Worm (Caenorhabditis elegans) whole organism, young adult: ENCODE measurements around the gene H01G02.3.

Experiments used
- C06A6.2 ChIP-seq: fragments of 200-800 bp; sonication (Bioruptor generic); conservative IDR thresholded peaks from 2 replicates; pipeline ENCODE4 v1.3.6; 2022; ENCODE audit warnings: missing genetic modification characterization, missing compliant biosample characterization
- F23B12.7 ChIP-seq: sonication (generic microtip); optimal IDR thresholded peaks from 2 replicates; lab custom pipeline; 2017; ENCODE audit warnings: missing genetic modification characterization, mild to moderate bottlenecking, missing compliant biosample characterization, antibody characterized with exemption, moderate library complexity; ENCODE audit not compliant: insufficient read depth
- F33H1.4 ChIP-seq: fragments of 200-800 bp; sonication (Bioruptor generic); IDR thresholded peaks from 2 replicates; pipeline ENCODE4 v1.3.6; 2022; ENCODE audit warnings: missing genetic modification reagents, missing genetic modification characterization, missing compliant biosample characterization
- F57A8.1 ChIP-seq: fragments of 200-800 bp; sonication (Bioruptor generic); optimal IDR thresholded peaks from 2 replicates; lab custom pipeline; 2018; ENCODE audit warnings: mild to moderate bottlenecking, missing genetic modification characterization, moderate library complexity, missing compliant biosample characterization
- K11D2.4 ChIP-seq: fragments of 200-800 bp; sonication (Bioruptor generic); IDR thresholded peaks from 2 replicates; pipeline ENCODE4 v1.3.6; 2022; ENCODE audit warnings: missing genetic modification reagents, missing genetic modification characterization, missing compliant biosample characterization
- T07F8.4 ChIP-seq: sonication (generic microtip); optimal IDR thresholded peaks from 2 replicates; lab custom pipeline; 2016; ENCODE audit warnings: mild to moderate bottlenecking, missing genetic modification characterization, moderate library complexity, missing compliant biosample characterization
- Y79H2A.3 ChIP-seq: fragments of 200-800 bp; sonication (Bioruptor generic); conservative IDR thresholded peaks from 2 replicates; pipeline ENCODE4 v1.3.6; 2022; ENCODE audit warnings: missing genetic modification reagents, missing genetic modification characterization, missing compliant biosample characterization
- ZK185.1 ChIP-seq: sonication (generic microtip); optimal IDR thresholded peaks from 2 replicates; lab custom pipeline; 2016; ENCODE audit warnings: mild to moderate bottlenecking, missing genetic modification characterization, missing compliant biosample characterization; ENCODE audit not compliant: poor library complexity, severe bottlenecking
- akir-1 ChIP-seq: fragments of 200-800 bp; sonication (Bioruptor generic); optimal IDR thresholded peaks from 2 replicates; lab custom pipeline; 2018; ENCODE audit warnings: mild to moderate bottlenecking, missing genetic modification characterization, moderate library complexity, missing compliant biosample characterization
- ama-1 ChIP-seq, 3 experiments: fragments of 150-350 bp in 1 of 3; sonication (generic microtip) in 2 of 3; optimal IDR thresholded peaks; 2 replicates each; lab custom pipeline; 2014 to 2018; ENCODE audit warnings: missing biosample characterization in 2 of 3, missing genetic modification characterization in 2 of 3, missing genetic modification reagents in 2 of 3
- attf-6 ChIP-seq: fragments of 200-800 bp; sonication (Bioruptor generic); IDR thresholded peaks from 2 replicates; pipeline ENCODE4 v1.3.6; 2022; ENCODE audit warnings: missing genetic modification reagents, missing genetic modification characterization, missing compliant biosample characterization
- ccch-3 ChIP-seq: fragments of 200-800 bp; sonication (Bioruptor generic); optimal IDR thresholded peaks from 2 replicates; lab custom pipeline; 2018; ENCODE audit warnings: mild to moderate bottlenecking, missing genetic modification characterization, missing compliant biosample characterization
- ceh-27 ChIP-seq: fragments of 200-800 bp; sonication (Bioruptor generic); optimal IDR thresholded peaks from 2 replicates; lab custom pipeline; 2018; ENCODE audit warnings: mild to moderate bottlenecking, missing genetic modification characterization, moderate library complexity, missing compliant biosample characterization
- ceh-40 ChIP-seq: fragments of 200-800 bp; sonication (Bioruptor generic); IDR thresholded peaks from 2 replicates; pipeline ENCODE4 v1.3.6; 2022; ENCODE audit warnings: missing genetic modification characterization, missing compliant biosample characterization
- die-1 ChIP-seq: sonication (generic microtip); optimal IDR thresholded peaks from 2 replicates; lab custom pipeline; 2016; ENCODE audit warnings: missing genotype, mild to moderate bottlenecking, missing genetic modification characterization, missing compliant biosample characterization
- dpff-1 ChIP-seq: sonication (generic microtip); optimal IDR thresholded peaks from 2 replicates; lab custom pipeline; 2017; ENCODE audit warnings: mild to moderate bottlenecking, missing genetic modification characterization, missing compliant biosample characterization
- egl-18 ChIP-seq: fragments of 200-800 bp; sonication (Bioruptor generic); IDR thresholded peaks from 2 replicates; pipeline ENCODE4 v1.3.6; 2022; ENCODE audit warnings: missing genetic modification reagents, missing genetic modification characterization, missing compliant biosample characterization
- egrh-3 ChIP-seq: fragments of 200-800 bp; sonication (Bioruptor generic); IDR thresholded peaks from 2 replicates; pipeline ENCODE4 v1.3.6; 2022; ENCODE audit warnings: missing genetic modification reagents, missing genetic modification characterization, missing compliant biosample characterization
- ets-4 ChIP-seq: fragments of 200-800 bp; sonication (Bioruptor generic); optimal IDR thresholded peaks from 2 replicates; lab custom pipeline; 2018; ENCODE audit warnings: mild to moderate bottlenecking, missing genetic modification characterization, missing compliant biosample characterization
- fkh-3 ChIP-seq: sonication (generic microtip); optimal IDR thresholded peaks from 2 replicates; lab custom pipeline; 2016; ENCODE audit warnings: mild to moderate bottlenecking, missing genetic modification characterization, missing compliant biosample characterization
- hlh-26 ChIP-seq: fragments of 200-800 bp; sonication (Bioruptor generic); conservative IDR thresholded peaks from 2 replicates; pipeline ENCODE4 v1.3.6; 2022; ENCODE audit warnings: missing genetic modification reagents, missing genetic modification characterization, missing compliant biosample characterization
- lag-1 ChIP-seq: fragments of 200-800 bp; sonication (Bioruptor generic); IDR thresholded peaks from 2 replicates; pipeline ENCODE4 v1.3.6; 2022; ENCODE audit warnings: missing genetic modification reagents, missing genetic modification characterization, missing compliant biosample characterization
- lin-35 ChIP-seq, 3 experiments: fragments of 150-350 bp in 2 of 3; sonication (generic microtip) in 1 of 3; optimal IDR thresholded peaks; 2 replicates each; lab custom pipeline; 2014 to 2018; ENCODE audit warnings: missing biosample characterization in 3 of 3, missing genetic modification characterization in 3 of 3, missing genetic modification reagents in 3 of 3
- lin-40 ChIP-seq: sonication (generic microtip); optimal IDR thresholded peaks from 2 replicates; lab custom pipeline; 2016; ENCODE audit warnings: missing genetic modification characterization, mild to moderate bottlenecking, missing compliant biosample characterization, missing genotype, missing genetic modification reagents
- lin-54 ChIP-seq: fragments of 200-800 bp; sonication (Bioruptor generic); optimal IDR thresholded peaks from 2 replicates; lab custom pipeline; 2018; ENCODE audit warnings: mild to moderate bottlenecking, missing genetic modification characterization, missing compliant biosample characterization
- lir-1 ChIP-seq: fragments of 200-800 bp; sonication (Bioruptor generic); conservative IDR thresholded peaks from 2 replicates; pipeline ENCODE4 v1.3.6; 2022; ENCODE audit warnings: missing genetic modification reagents, missing genetic modification characterization, missing compliant biosample characterization
- madf-10 ChIP-seq: sonication (generic microtip); optimal IDR thresholded peaks from 2 replicates; lab custom pipeline; 2016; ENCODE audit warnings: mild to moderate bottlenecking, missing genetic modification characterization, missing compliant biosample characterization
- madf-8 ChIP-seq: fragments of 200-800 bp; sonication (Bioruptor generic); conservative IDR thresholded peaks from 2 replicates; pipeline ENCODE4 v1.3.6; 2022; ENCODE audit warnings: missing genetic modification reagents, missing genetic modification characterization, missing compliant biosample characterization
- nfya-1 ChIP-seq: sonication (generic microtip); optimal IDR thresholded peaks from 2 replicates; lab custom pipeline; 2017; ENCODE audit warnings: antibody characterized with exemption, missing compliant biosample characterization, missing genetic modification characterization, borderline replicate concordance; ENCODE audit not compliant: insufficient read depth
- nfya-2 ChIP-seq: fragments of 200-800 bp; sonication (Bioruptor generic); IDR thresholded peaks from 2 replicates; pipeline ENCODE4 v1.3.6; 2022; ENCODE audit warnings: missing genetic modification reagents, missing genetic modification characterization, missing compliant biosample characterization
- nhr-80 ChIP-seq: sonication (generic microtip); optimal IDR thresholded peaks from 2 replicates; lab custom pipeline; 2016; ENCODE audit warnings: missing genetic modification characterization, missing compliant biosample characterization
- nhr-90 ChIP-seq: sonication (generic microtip); optimal IDR thresholded peaks from 2 replicates; lab custom pipeline; 2016; ENCODE audit warnings: missing genotype, mild to moderate bottlenecking, missing genetic modification characterization, missing compliant biosample characterization
- rcor-1 ChIP-seq: fragments of 200-800 bp; sonication (Bioruptor generic); IDR thresholded peaks from 2 replicates; pipeline ENCODE4 v1.3.6; 2022; ENCODE audit warnings: missing genetic modification reagents, missing genetic modification characterization, missing compliant biosample characterization
- repo-1 ChIP-seq: sonication (generic microtip); optimal IDR thresholded peaks from 2 replicates; lab custom pipeline; 2017; ENCODE audit warnings: mild to moderate bottlenecking, missing genetic modification characterization, missing compliant biosample characterization
- rpc-1 ChIP-seq, 2 experiments: fragments of 150-350 bp in 1 of 2; sonication (generic microtip) in 1 of 2; optimal IDR thresholded peaks; 2 replicates each; lab custom pipeline; 2014 to 2018; ENCODE audit warnings: missing biosample characterization in 1 of 2, missing genetic modification characterization in 1 of 2, missing genetic modification reagents in 1 of 2, missing genotype in 1 of 2
- sdz-38 ChIP-seq: sonication (generic microtip); optimal IDR thresholded peaks from 2 replicates; lab custom pipeline; 2016; ENCODE audit warnings: missing genotype, missing genetic modification characterization, missing compliant biosample characterization
- unc-62 ChIP-seq: fragments of 150-350 bp; optimal IDR thresholded peaks from 2 replicates; lab custom pipeline; 2014; ENCODE audit warnings: missing biosample characterization, missing genetic modification reagents, missing genetic modification characterization
- zfh-2 ChIP-seq: fragments of 200-800 bp; sonication (Bioruptor generic); conservative IDR thresholded peaks from 2 replicates; pipeline ENCODE4 v1.3.6; 2022; ENCODE audit warnings: missing genetic modification reagents, missing genetic modification characterization, missing compliant biosample characterization
- zim-3 ChIP-seq: sonication (generic microtip); optimal IDR thresholded peaks from 2 replicates; lab custom pipeline; 2017; ENCODE audit warnings: mild to moderate bottlenecking, missing genetic modification characterization, moderate library complexity, missing compliant biosample characterization
- ztf-3 ChIP-seq: fragments of 200-800 bp; sonication (Bioruptor generic); optimal IDR thresholded peaks from 2 replicates; lab custom pipeline; 2018; ENCODE audit warnings: mild to moderate bottlenecking, missing genetic modification characterization, missing compliant biosample characterization
- ztf-6 ChIP-seq: fragments of 200-800 bp; sonication (Bioruptor generic); IDR thresholded peaks from 2 replicates; pipeline ENCODE4 v1.3.6; 2022; ENCODE audit warnings: missing genetic modification reagents, missing genetic modification characterization, missing compliant biosample characterization

H01G02.3 gene

DNA sequence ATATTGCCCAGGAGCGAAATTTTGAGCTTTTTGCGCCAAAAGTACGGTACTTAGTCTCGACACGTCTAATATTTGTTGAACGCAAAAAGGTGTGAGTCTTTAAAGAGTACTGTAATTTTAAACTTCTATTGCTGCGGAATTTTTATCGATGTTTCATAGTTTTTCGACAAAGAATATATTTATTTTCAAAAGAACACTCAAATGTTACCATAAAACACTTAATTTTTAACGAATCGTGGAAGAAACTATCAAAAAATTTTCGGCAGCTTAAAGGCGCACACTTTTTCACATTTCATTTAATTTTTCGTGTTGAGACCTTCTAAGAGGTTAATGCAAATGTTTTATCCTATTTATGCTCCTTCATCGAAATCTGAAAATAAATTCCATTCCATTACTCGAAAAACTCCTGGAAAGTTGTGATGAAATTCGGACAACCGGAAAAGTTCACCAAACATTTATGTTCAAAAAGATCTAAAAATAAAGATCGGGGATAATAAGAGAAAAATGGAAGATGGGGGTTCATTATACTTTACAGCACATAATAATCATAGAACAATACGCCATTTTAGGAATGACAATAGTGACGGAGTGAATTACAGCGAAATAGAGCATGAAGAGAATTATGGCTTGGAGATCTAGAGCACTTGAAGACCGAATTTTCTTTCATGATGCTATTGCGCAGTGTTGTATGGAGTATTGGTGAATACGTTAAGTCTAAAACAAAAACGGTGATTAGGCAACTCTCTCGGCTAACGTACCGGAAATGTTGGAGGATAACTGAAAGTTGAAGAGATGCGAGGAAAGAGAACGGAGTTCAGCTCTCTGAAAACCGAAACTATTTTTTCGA lies 27.9 kb upstream of the H01G02.3 start (continued):
- TF ChIP-seq rpc-1 (optimal IDR thresholded peaks at IDR 0.05; lab: Kevin White, UChicago): no peak
- TF ChIP-seq rpc-1 (tag; optimal IDR thresholded peaks at IDR 0.05; lab: Kevin White, UChicago): no peak
- TF ChIP-seq ztf-3 (GFP tag; lab: Kevin White, UChicago): no peak
- no peak for TF ChIP-seq hlh-26 (GFP tag; lab: Robert Waterston, UW)
- TF ChIP-seq, all 124 proteins: peak for 47

DNA sequence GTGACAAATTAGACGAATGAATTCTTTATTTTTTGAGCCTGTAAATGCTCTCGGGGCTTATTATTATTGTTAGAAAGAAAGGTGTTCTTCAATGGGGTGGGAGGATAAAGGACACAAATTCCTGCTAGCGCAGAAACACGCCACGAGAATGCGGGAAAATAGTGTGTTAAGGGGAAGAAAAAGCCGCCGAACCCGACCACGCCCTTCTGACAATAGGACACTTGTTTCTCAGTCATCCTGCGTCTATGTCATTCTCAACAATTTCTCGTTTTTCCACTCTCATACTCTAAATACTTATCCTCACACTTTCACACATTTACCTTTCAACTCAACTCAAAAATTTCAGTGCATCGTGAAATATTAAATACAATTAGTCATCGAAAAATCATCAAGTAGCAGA lies 21.5 kb upstream of the H01G02.3 start, which contains the start of gene M117.1:
TSS of gene M117.1 (plus strand) at position 347 of the 400 bp plus-strand sequence.
- TF ChIP-seq lin-35 (GFP tag; optimal IDR thresholded peaks at IDR 0.05; lab: Kevin White, UChicago) (no peak), zfh-2 (GFP tag; lab: Robert Waterston, UW) (0 out of 2 replicates have a peak, but pooled peaks have one; percentile 11), nfya-2 (GFP tag; lab: Robert Waterston, UW) (no peak), ets-4 (GFP tag; lab: Kevin White, UChicago) (no peak), madf-8 (GFP tag; lab: Robert Waterston, UW) (no peak), dpff-1 (no peak), ama-1 (optimal IDR thresholded peaks at IDR 0.05; lab: Kevin White, UChicago) (no peak), ama-1 (GFP tag; optimal IDR thresholded peaks at IDR 0.05; lab: Kevin White, UChicago) (no peak)

ce11 chrIV:11812017-11812416 lies 19.6 kb upstream of the H01G02.3 start:
- TF ChIP-seq nhr-90 (tag; lab: Kevin White, UChicago): no peak
- no peak for TF ChIP-seq T07F8.4 (tag; lab: Kevin White, UChicago)
- no peak for TF ChIP-seq Y79H2A.3
- no peak for TF ChIP-seq madf-10
- TF ChIP-seq dpff-1: no peak
- no peak for TF ChIP-seq lin-54 (GFP tag; lab: Kevin White, UChicago)
- TF ChIP-seq ceh-27: no peak
- no peak for TF ChIP-seq attf-6

DNA sequence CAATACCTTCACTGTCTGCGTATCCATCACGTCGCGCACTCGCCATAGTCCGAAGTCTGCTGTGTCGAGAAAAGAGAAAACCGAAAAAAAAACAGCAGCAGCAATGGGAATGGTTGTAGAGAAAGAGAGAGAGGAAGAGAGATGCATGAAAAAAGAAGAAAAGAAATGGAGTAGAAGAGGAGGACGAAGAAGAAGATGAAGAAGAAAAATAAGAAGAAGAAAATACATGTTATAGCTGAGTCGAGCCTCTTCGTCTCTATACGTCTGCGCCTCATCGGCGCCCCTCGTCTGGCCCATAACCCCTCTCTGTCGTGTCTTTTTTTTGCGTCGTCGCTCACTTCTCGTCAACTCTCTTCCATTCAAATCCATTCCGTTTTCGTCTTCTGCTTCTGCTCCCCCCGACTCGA lies 17.3 kb upstream of the H01G02.3 start:
- TF ChIP-seq akir-1 (no peak), fkh-3 (tag; lab: Kevin White, UChicago) (no peak), rcor-1 (GFP tag; lab: Robert Waterston, UW) (0 out of 2 replicates have a peak, but pooled peaks have one; percentile 26), zim-3 (tag; lab: Kevin White, UChicago) (no peak), ztf-6 (GFP tag; lab: Robert Waterston, UW) (no peak), F57A8.1 (no peak), C06A6.2 (GFP tag; lab: Robert Waterston, UW) (0 out of 2 replicates have a peak, but pooled peaks have one; percentile 15), lag-1 (no peak), nfya-1 (tag; lab: Kevin White, UChicago) (no peak), lin-40 (tag; lab: Kevin White, UChicago) (peak; percentile 74), lir-1 (no peak), sdz-38 (tag; lab: Kevin White, UChicago) (no peak), repo-1 (tag; lab: Kevin White, UChicago) (no peak), madf-8 (GFP tag; lab: Robert Waterston, UW) (no peak), unc-62 (no peak), F33H1.4 (GFP tag; lab: Robert Waterston, UW) (no peak), die-1 (peak; percentile 34), ceh-40 (GFP tag; lab: Robert Waterston, UW) (no peak), Y79H2A.3 (no peak), F23B12.7 (tag; lab: Kevin White, UChicago) (peak; percentile 24), ccch-3 (no peak), egl-18 (no peak), nhr-80 (peak; percentile 21), K11D2.4 (GFP tag; lab: Robert Waterston, UW) (peak; percentile 50; the same call in 1 of the 2 replicates), nfya-2 (GFP tag; lab: Robert Waterston, UW) (no peak), ZK185.1 (peak; percentile 40), egrh-3 (0 out of 2 replicates have a peak, but pooled peaks have one; percentile 3)
